Worm (Caenorhabditis elegans) whole organism, L4/young adult: ENCODE results near the gene Y47D3A.34.

ENCODE experiments used
- W03F9.2 ChIP-seq: fragments of 150-350 bp; optimal IDR thresholded peaks from 2 replicates; lab custom pipeline; 2014; ENCODE audit warnings: missing biosample characterization, missing genetic modification characterization
- dao-5 ChIP-seq: sonication (generic microtip); optimal IDR thresholded peaks from 2 replicates; lab custom pipeline; 2016; ENCODE audit warnings: missing genotype, missing genetic modification characterization, moderate library complexity, missing compliant biosample characterization

- TF ChIP-seq W03F9.2 (tag; lab: Kevin White, UChicago) (no peak), dao-5 (no peak)
Measured at ce11 chrIII:11241583-11242187, 7.0 kb upstream of the Y47D3A.34 start.
